Worm (Caenorhabditis elegans) whole organism, young adult: Measurements from ENCODE around the gene H18N23.2.

Experiments used
- B0019.2 ChIP-seq: fragments of 200-800 bp; sonication (Bioruptor generic); conservative IDR thresholded peaks from 2 replicates; pipeline ENCODE4 v1.3.6; 2022; ENCODE audit warnings: missing genetic modification reagents, missing genetic modification characterization, missing compliant biosample characterization
- B0035.1 ChIP-seq: sonication (generic microtip); optimal IDR thresholded peaks from 2 replicates; lab custom pipeline; 2016; ENCODE audit warnings: missing genetic modification characterization, mild to moderate bottlenecking, missing compliant biosample characterization, missing genotype, missing genetic modification reagents
- C06A6.2 ChIP-seq: fragments of 200-800 bp; sonication (Bioruptor generic); conservative IDR thresholded peaks from 2 replicates; pipeline ENCODE4 v1.3.6; 2022; ENCODE audit warnings: missing genetic modification characterization, missing compliant biosample characterization
- D2030.7 ChIP-seq: fragments of 200-800 bp; sonication (Bioruptor generic); IDR thresholded peaks from 2 replicates; pipeline ENCODE4 v1.3.6; 2022; ENCODE audit warnings: missing genetic modification reagents, missing genetic modification characterization, missing compliant biosample characterization
- F33H1.4 ChIP-seq: fragments of 200-800 bp; sonication (Bioruptor generic); IDR thresholded peaks from 2 replicates; pipeline ENCODE4 v1.3.6; 2022; ENCODE audit warnings: missing genetic modification reagents, missing genetic modification characterization, missing compliant biosample characterization
- F37B4.10 ChIP-seq: fragments of 200-800 bp; sonication (Bioruptor generic); IDR thresholded peaks from 2 replicates; pipeline ENCODE4 v1.3.6; 2022; ENCODE audit warnings: missing genetic modification characterization, missing compliant biosample characterization
- F57C9.4 ChIP-seq: sonication (generic microtip); optimal IDR thresholded peaks from 2 replicates; lab custom pipeline; 2017; ENCODE audit warnings: mild to moderate bottlenecking, missing genetic modification characterization, missing compliant biosample characterization
- T26A5.8 ChIP-seq: sonication (generic microtip); optimal IDR thresholded peaks from 2 replicates; lab custom pipeline; 2016; ENCODE audit warnings: missing genetic modification characterization, missing compliant biosample characterization
- Y53F4B.3 ChIP-seq: fragments of 200-800 bp; sonication (Bioruptor generic); IDR thresholded peaks from 2 replicates; pipeline ENCODE4 v1.3.6; 2022; ENCODE audit warnings: missing genetic modification reagents, missing genetic modification characterization, missing compliant biosample characterization
- Y95B8A.8 ChIP-seq: fragments of 200-800 bp; sonication (Bioruptor generic); IDR thresholded peaks from 2 replicates; pipeline ENCODE4 v1.3.6; 2022; ENCODE audit warnings: missing genetic modification reagents, missing genetic modification characterization, missing compliant biosample characterization
- akir-1 ChIP-seq: fragments of 200-800 bp; sonication (Bioruptor generic); optimal IDR thresholded peaks from 2 replicates; lab custom pipeline; 2018; ENCODE audit warnings: mild to moderate bottlenecking, missing genetic modification characterization, moderate library complexity, missing compliant biosample characterization
- athp-1 ChIP-seq: sonication (generic microtip); optimal IDR thresholded peaks from 2 replicates; lab custom pipeline; 2017; ENCODE audit warnings: mild to moderate bottlenecking, missing genetic modification characterization, missing compliant biosample characterization
- bed-1 ChIP-seq: fragments of 200-800 bp; sonication (Bioruptor generic); IDR thresholded peaks from 2 replicates; pipeline ENCODE4 v1.3.6; 2022; ENCODE audit warnings: missing genetic modification reagents, missing genetic modification characterization, missing compliant biosample characterization
- bed-2 ChIP-seq: fragments of 200-800 bp; sonication (Bioruptor generic); IDR thresholded peaks from 2 replicates; pipeline ENCODE4 v1.3.6; 2022; ENCODE audit warnings: missing genetic modification reagents, missing genetic modification characterization, missing compliant biosample characterization
- ccch-3 ChIP-seq: fragments of 200-800 bp; sonication (Bioruptor generic); optimal IDR thresholded peaks from 2 replicates; lab custom pipeline; 2018; ENCODE audit warnings: mild to moderate bottlenecking, missing genetic modification characterization, missing compliant biosample characterization
- cebp-1 ChIP-seq, 2 experiments: fragments of 200-800 bp in 1 of 2; sonication (Bioruptor generic) in 1 of 2; sonication (generic microtip) in 1 of 2; IDR thresholded peaks in 1 of 2; optimal IDR thresholded peaks in 1 of 2; 2 replicates each; pipeline versions ENCODE4 v1.3.6 to Lab custom; 2017 to 2022; ENCODE audit warnings: missing compliant biosample characterization in 2 of 2, missing genetic modification characterization in 2 of 2, mild to moderate bottlenecking in 1 of 2, missing genetic modification reagents in 1 of 2, moderate library complexity in 1 of 2
- cebp-2 ChIP-seq: fragments of 200-800 bp; sonication (Bioruptor generic); IDR thresholded peaks from 2 replicates; pipeline ENCODE4 v1.3.6; 2022; ENCODE audit warnings: missing genetic modification characterization, missing compliant biosample characterization
- ceh-100 ChIP-seq: fragments of 200-800 bp; sonication (Bioruptor generic); IDR thresholded peaks from 2 replicates; pipeline ENCODE4 v1.3.6; 2022; ENCODE audit warnings: missing genetic modification reagents, missing genetic modification characterization, missing compliant biosample characterization
- ceh-40 ChIP-seq: fragments of 200-800 bp; sonication (Bioruptor generic); IDR thresholded peaks from 2 replicates; pipeline ENCODE4 v1.3.6; 2022; ENCODE audit warnings: missing genetic modification characterization, missing compliant biosample characterization
- ceh-58 ChIP-seq: fragments of 200-800 bp; sonication (Bioruptor generic); IDR thresholded peaks from 2 replicates; pipeline ENCODE4 v1.3.6; 2022; ENCODE audit warnings: missing genetic modification characterization, missing compliant biosample characterization
- dpff-1 ChIP-seq: sonication (generic microtip); optimal IDR thresholded peaks from 2 replicates; lab custom pipeline; 2017; ENCODE audit warnings: mild to moderate bottlenecking, missing genetic modification characterization, missing compliant biosample characterization
- egrh-3 ChIP-seq: fragments of 200-800 bp; sonication (Bioruptor generic); IDR thresholded peaks from 2 replicates; pipeline ENCODE4 v1.3.6; 2022; ENCODE audit warnings: missing genetic modification reagents, missing genetic modification characterization, missing compliant biosample characterization
- gei-17 ChIP-seq: fragments of 200-800 bp; sonication (Bioruptor generic); optimal IDR thresholded peaks from 2 replicates; lab custom pipeline; 2018; ENCODE audit warnings: mild to moderate bottlenecking, missing genetic modification characterization, missing compliant biosample characterization
- him-1 ChIP-seq: sonication (generic microtip); optimal IDR thresholded peaks from 2 replicates; lab custom pipeline; 2016; ENCODE audit warnings: missing genotype, missing genetic modification reagents, missing genetic modification characterization, missing compliant biosample characterization
- hlh-12 ChIP-seq: sonication (generic microtip); optimal IDR thresholded peaks from 2 replicates; lab custom pipeline; 2016; ENCODE audit warnings: missing genetic modification characterization, missing compliant biosample characterization
- hlh-26 ChIP-seq: fragments of 200-800 bp; sonication (Bioruptor generic); conservative IDR thresholded peaks from 2 replicates; pipeline ENCODE4 v1.3.6; 2022; ENCODE audit warnings: missing genetic modification reagents, missing genetic modification characterization, missing compliant biosample characterization
- let-607 ChIP-seq, 2 experiments: fragments of 200-800 bp in 1 of 2; sonication (Bioruptor generic) in 1 of 2; sonication (generic microtip) in 1 of 2; optimal IDR thresholded peaks; 2 replicates each; lab custom pipeline; 2016 to 2018; ENCODE audit warnings: mild to moderate bottlenecking in 2 of 2, missing compliant biosample characterization in 2 of 2, missing genetic modification characterization in 2 of 2, moderate library complexity in 2 of 2, missing genotype in 1 of 2
- lin-40 ChIP-seq: sonication (generic microtip); optimal IDR thresholded peaks from 2 replicates; lab custom pipeline; 2016; ENCODE audit warnings: missing genetic modification characterization, mild to moderate bottlenecking, missing compliant biosample characterization, missing genotype, missing genetic modification reagents
- lsy-27 ChIP-seq: sonication (generic microtip); optimal IDR thresholded peaks from 2 replicates; lab custom pipeline; 2017; ENCODE audit warnings: missing genetic modification characterization, mild to moderate bottlenecking, missing compliant biosample characterization, antibody characterized with exemption, missing genotype, borderline replicate concordance; ENCODE audit not compliant: insufficient read depth
- mcd-1 ChIP-seq: fragments of 200-800 bp; sonication (Bioruptor generic); IDR thresholded peaks from 2 replicates; pipeline ENCODE4 v1.3.6; 2022; ENCODE audit warnings: missing genetic modification reagents, missing genetic modification characterization, missing compliant biosample characterization
- mes-4 ChIP-seq: sonication (generic microtip); optimal IDR thresholded peaks from 2 replicates; lab custom pipeline; 2016; ENCODE audit warnings: missing genotype, missing genetic modification characterization, missing compliant biosample characterization
- mxl-1 ChIP-seq: sonication (generic microtip); optimal IDR thresholded peaks from 2 replicates; lab custom pipeline; 2016; ENCODE audit warnings: missing genetic modification characterization, missing compliant biosample characterization
- nfya-2 ChIP-seq: fragments of 200-800 bp; sonication (Bioruptor generic); IDR thresholded peaks from 2 replicates; pipeline ENCODE4 v1.3.6; 2022; ENCODE audit warnings: missing genetic modification reagents, missing genetic modification characterization, missing compliant biosample characterization
- nhr-179 ChIP-seq: sonication (generic microtip); optimal IDR thresholded peaks from 2 replicates; lab custom pipeline; 2016; ENCODE audit warnings: mild to moderate bottlenecking, missing genetic modification characterization, missing compliant biosample characterization
- pbrm-1 ChIP-seq: fragments of 200-800 bp; sonication (Bioruptor generic); IDR thresholded peaks from 2 replicates; pipeline ENCODE4 v1.3.6; 2022; ENCODE audit warnings: missing genetic modification reagents, missing genetic modification characterization, missing compliant biosample characterization
- pha-4 ChIP-seq: fragments of 150-350 bp; sonication (generic microtip); optimal IDR thresholded peaks from 2 replicates; lab custom pipeline; 2014; ENCODE audit warnings: missing biosample characterization, missing genetic modification reagents, missing genetic modification characterization
- rcor-1 ChIP-seq: fragments of 200-800 bp; sonication (Bioruptor generic); IDR thresholded peaks from 2 replicates; pipeline ENCODE4 v1.3.6; 2022; ENCODE audit warnings: missing genetic modification reagents, missing genetic modification characterization, missing compliant biosample characterization
- repo-1 ChIP-seq: sonication (generic microtip); optimal IDR thresholded peaks from 2 replicates; lab custom pipeline; 2017; ENCODE audit warnings: mild to moderate bottlenecking, missing genetic modification characterization, missing compliant biosample characterization
- rpc-1 ChIP-seq, 2 experiments: fragments of 150-350 bp in 1 of 2; sonication (generic microtip) in 1 of 2; optimal IDR thresholded peaks; 2 replicates each; lab custom pipeline; 2014 to 2018; ENCODE audit warnings: missing biosample characterization in 1 of 2, missing genetic modification characterization in 1 of 2, missing genetic modification reagents in 1 of 2, missing genotype in 1 of 2
- sdz-38 ChIP-seq: sonication (generic microtip); optimal IDR thresholded peaks from 2 replicates; lab custom pipeline; 2016; ENCODE audit warnings: missing genotype, missing genetic modification characterization, missing compliant biosample characterization
- somi-1 ChIP-seq: fragments of 200-800 bp; sonication (Bioruptor generic); optimal IDR thresholded peaks from 2 replicates; lab custom pipeline; 2018; ENCODE audit warnings: mild to moderate bottlenecking, missing genetic modification characterization, missing compliant biosample characterization
- sptf-2 ChIP-seq: fragments of 200-800 bp; sonication (Bioruptor generic); optimal IDR thresholded peaks from 2 replicates; lab custom pipeline; 2018; ENCODE audit warnings: mild to moderate bottlenecking, missing genetic modification characterization, missing compliant biosample characterization
- tbp1 ChIP-seq: fragments of 200-800 bp; sonication (Bioruptor generic); optimal IDR thresholded peaks from 2 replicates; lab custom pipeline; 2018; ENCODE audit warnings: mild to moderate bottlenecking, missing genetic modification characterization, missing compliant biosample characterization
- tbx-9 ChIP-seq: sonication (generic microtip); optimal IDR thresholded peaks from 2 replicates; lab custom pipeline; 2016; ENCODE audit warnings: borderline replicate concordance, missing genetic modification characterization, inconsistent platforms, missing compliant biosample characterization
- xnd-1 ChIP-seq: sonication (generic microtip); optimal IDR thresholded peaks from 2 replicates; lab custom pipeline; 2016; ENCODE audit warnings: missing genotype, missing genetic modification reagents, missing genetic modification characterization, missing compliant biosample characterization
- ztf-26 ChIP-seq: sonication (generic microtip); optimal IDR thresholded peaks from 2 replicates; lab custom pipeline; 2017; ENCODE audit warnings: missing genetic modification characterization, missing compliant biosample characterization
- ztf-28 ChIP-seq: fragments of 200-800 bp; sonication (Bioruptor generic); IDR thresholded peaks from 2 replicates; pipeline ENCODE4 v1.3.6; 2022; ENCODE audit warnings: missing genetic modification reagents, missing genetic modification characterization, missing compliant biosample characterization
- ztf-3 ChIP-seq: fragments of 200-800 bp; sonication (Bioruptor generic); optimal IDR thresholded peaks from 2 replicates; lab custom pipeline; 2018; ENCODE audit warnings: mild to moderate bottlenecking, missing genetic modification characterization, missing compliant biosample characterization
- ztf-6 ChIP-seq: fragments of 200-800 bp; sonication (Bioruptor generic); IDR thresholded peaks from 2 replicates; pipeline ENCODE4 v1.3.6; 2022; ENCODE audit warnings: missing genetic modification reagents, missing genetic modification characterization, missing compliant biosample characterization

H18N23.2 gene

DNA sequence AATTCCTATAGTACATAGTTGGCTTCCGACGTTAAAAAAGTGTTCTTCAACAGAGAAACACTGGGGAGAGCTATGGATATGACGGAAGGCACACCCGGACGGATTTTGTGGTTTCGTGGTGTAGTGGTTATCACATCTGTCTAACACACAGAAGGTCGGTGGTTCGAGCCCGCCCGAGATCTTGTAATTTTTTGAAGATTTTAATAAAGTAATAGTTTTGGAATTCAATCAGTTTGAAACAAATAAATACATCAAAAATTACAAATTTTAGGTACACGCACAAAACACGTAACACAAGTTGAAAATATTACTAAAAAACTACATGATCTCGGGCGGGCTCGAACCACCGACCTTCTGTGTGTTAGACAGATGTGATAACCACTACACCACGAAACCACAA, 29.5 kb downstream of the H18N23.2 start (continued):
- TF ChIP-seq ceh-100 (GFP tag; lab: Robert Waterston, UW) (no peak), T26A5.8 (tag; lab: Kevin White, UChicago) (no peak), dpff-1 (no peak), ceh-40 (GFP tag; lab: Robert Waterston, UW) (no peak), B0019.2 (GFP tag; lab: Robert Waterston, UW) (no peak), hlh-12 (tag; lab: Kevin White, UChicago) (no peak), ztf-28 (GFP tag; lab: Robert Waterston, UW) (no peak), ztf-6 (0 out of 2 replicates have a peak, but pooled peaks have one; percentile 5), lsy-27 (tag; lab: Kevin White, UChicago) (no peak), lin-40 (tag; lab: Kevin White, UChicago) (no peak), C06A6.2 (GFP tag; lab: Robert Waterston, UW) (no peak), F37B4.10 (GFP tag; lab: Robert Waterston, UW) (no peak), repo-1 (tag; lab: Kevin White, UChicago) (peak; percentile 8), athp-1 (tag; lab: Kevin White, UChicago) (peak; percentile 30), pbrm-1 (GFP tag; lab: Robert Waterston, UW) (peak; percentile 81), akir-1 (no peak), ztf-26 (tag; lab: Kevin White, UChicago) (no peak), mes-4 (tag; lab: Kevin White, UChicago) (no peak), bed-2 (GFP tag; lab: Robert Waterston, UW) (0 out of 2 replicates have a peak, but pooled peaks have one; percentile 27), rcor-1 (GFP tag; lab: Robert Waterston, UW) (peak; percentile 60; the same call in 1 of the 2 replicates), Y95B8A.8 (GFP tag; lab: Robert Waterston, UW) (no peak), ztf-3 (GFP tag; lab: Kevin White, UChicago) (no peak), F33H1.4 (GFP tag; lab: Robert Waterston, UW) (no peak), Y53F4B.3 (GFP tag; lab: Robert Waterston, UW) (no peak), somi-1 (GFP tag; lab: Kevin White, UChicago) (peak; percentile 57), pha-4 (no peak), B0035.1 (tag; lab: Kevin White, UChicago) (no peak), gei-17 (GFP tag; lab: Kevin White, UChicago) (no peak), bed-1 (GFP tag; lab: Robert Waterston, UW) (no peak), let-607 (tag; optimal IDR thresholded peaks at IDR 0.05; lab: Kevin White, UChicago) (no peak), nfya-2 (no peak), egrh-3 (GFP tag; lab: Robert Waterston, UW) (no peak), nhr-179 (tag; lab: Kevin White, UChicago) (no peak), F57C9.4 (no peak), D2030.7 (peak; percentile 94), rpc-1 (optimal IDR thresholded peaks at IDR 0.05; lab: Kevin White, UChicago) (peak; percentile 76), rpc-1 (tag; optimal IDR thresholded peaks at IDR 0.05; lab: Kevin White, UChicago) (peak; percentile 85), cebp-1 (GFP tag; IDR thresholded peaks at IDR 0.05; lab: Robert Waterston, UW) (no peak), cebp-1 (tag; optimal IDR thresholded peaks at IDR 0.05; lab: Kevin White, UChicago) (no peak), tbp1 (GFP tag; lab: Kevin White, UChicago) (peak; percentile 86), mcd-1 (GFP tag; lab: Robert Waterston, UW) (no peak), mxl-1 (tag; lab: Kevin White, UChicago) (no peak), cebp-2 (GFP tag; lab: Robert Waterston, UW) (0 out of 2 replicates have a peak, but pooled peaks have one; percentile 44), tbx-9 (tag; lab: Kevin White, UChicago) (no peak), ceh-58 (GFP tag; lab: Robert Waterston, UW) (no peak), hlh-26 (GFP tag; lab: Robert Waterston, UW) (no peak), xnd-1 (tag; lab: Kevin White, UChicago) (no peak), sdz-38 (tag; lab: Kevin White, UChicago) (no peak), him-1 (tag; lab: Kevin White, UChicago) (no peak), ccch-3 (GFP tag; lab: Kevin White, UChicago) (no peak), sptf-2 (GFP tag; lab: Kevin White, UChicago) (no peak)
